Worm (Caenorhabditis elegans): ENCODE results near the gene spe-17.

DNA sequence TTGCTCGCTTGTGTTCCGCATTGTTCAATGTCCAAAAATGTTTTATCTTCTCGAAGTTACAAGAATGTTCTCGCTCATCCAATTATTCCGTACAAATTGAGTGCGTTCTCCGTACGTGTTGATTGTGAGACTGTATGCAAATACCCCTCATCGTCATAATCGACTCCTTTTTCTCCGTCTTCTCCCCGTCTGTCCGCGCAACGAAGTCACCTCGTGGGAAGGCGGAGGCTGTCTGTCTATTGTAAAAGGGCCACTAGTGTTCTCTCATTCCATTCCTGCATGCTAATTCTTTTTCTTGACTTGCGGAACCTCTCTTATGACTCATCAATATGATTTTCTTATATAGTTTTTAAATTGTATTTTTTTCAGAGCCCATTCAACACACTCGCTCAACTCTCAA is 43.0 kb upstream of the spe-17 start, which contains the start of gene ZK829.9:
- TF ChIP-seq repo-1 (tag; optimal IDR thresholded peaks at IDR 0.05) (no peak), ama-1 (optimal IDR thresholded peaks at IDR 0.05) (no peak), ama-1 (GFP tag; optimal IDR thresholded peaks at IDR 0.05) (no peak), madf-3 (GFP tag; IDR thresholded peaks at IDR 0.05) (no peak)
